Worm (Caenorhabditis elegans) whole organism, early embryonic: ENCODE measurements around the gene unc-82.

Source experiments
- B0310.2 ChIP-seq: sonication (generic microtip); optimal IDR thresholded peaks from 2 replicates; lab custom pipeline; 2016; ENCODE audit warnings: mild to moderate bottlenecking, missing genetic modification characterization, missing compliant biosample characterization
- F13C5.2 ChIP-seq: sonication (generic microtip); optimal IDR thresholded peaks from 2 replicates; lab custom pipeline; 2017; ENCODE audit warnings: mild to moderate bottlenecking, missing genetic modification characterization, inconsistent platforms, missing compliant biosample characterization
- aly-1 ChIP-seq: sonication (generic microtip); optimal IDR thresholded peaks from 2 replicates; lab custom pipeline; 2016; ENCODE audit warnings: missing genetic modification characterization, missing compliant biosample characterization
- ama-1 ChIP-seq: fragments of 150-350 bp; optimal IDR thresholded peaks from 2 replicates; lab custom pipeline; 2014
- ceh-13 ChIP-seq: fragments of 200-800 bp; sonication (Bioruptor generic); optimal IDR thresholded peaks from 2 replicates; lab custom pipeline; 2018; ENCODE audit warnings: mild to moderate bottlenecking, missing genetic modification characterization, missing compliant biosample characterization
- ceh-36 ChIP-seq: sonication (generic microtip); optimal IDR thresholded peaks from 2 replicates; lab custom pipeline; 2016; ENCODE audit warnings: missing genetic modification characterization, inconsistent platforms, missing compliant biosample characterization
- ets-7 ChIP-seq: sonication (generic microtip); optimal IDR thresholded peaks from 2 replicates; lab custom pipeline; 2016; ENCODE audit warnings: missing genotype, missing genetic modification characterization, missing compliant biosample characterization
- flt-1 ChIP-seq: fragments of 200-800 bp; sonication (Bioruptor generic); IDR thresholded peaks from 2 replicates; pipeline ENCODE4 v1.3.6; 2022; ENCODE audit warnings: missing genetic modification characterization, missing compliant biosample characterization
- hmbx-1 ChIP-seq: sonication (generic microtip); optimal IDR thresholded peaks from 2 replicates; lab custom pipeline; 2016; ENCODE audit warnings: mild to moderate bottlenecking, missing genetic modification characterization, missing compliant biosample characterization
- hmg-4 ChIP-seq: fragments of 200-800 bp; sonication (Bioruptor generic); optimal IDR thresholded peaks from 2 replicates; lab custom pipeline; 2018; ENCODE audit warnings: mild to moderate bottlenecking, missing genetic modification characterization, missing compliant biosample characterization
- hnd-1 ChIP-seq: sonication (generic microtip); optimal IDR thresholded peaks from 2 replicates; lab custom pipeline; 2016; ENCODE audit warnings: missing genetic modification characterization, missing compliant biosample characterization
- pes-1 ChIP-seq: fragments of 200-800 bp; sonication (Bioruptor generic); IDR thresholded peaks from 2 replicates; pipeline ENCODE4 v1.3.6; 2022; ENCODE audit warnings: missing genetic modification reagents, missing genetic modification characterization, missing compliant biosample characterization
- scrt-1 ChIP-seq: fragments of 200-800 bp; sonication (Bioruptor generic); IDR thresholded peaks from 2 replicates; pipeline ENCODE4 v1.3.6; 2022; ENCODE audit warnings: missing genetic modification characterization, missing compliant biosample characterization
- sea-1 ChIP-seq: fragments of 200-800 bp; sonication (Bioruptor generic); conservative IDR thresholded peaks from 2 replicates; pipeline ENCODE4 v1.3.6; 2022; ENCODE audit warnings: missing genetic modification characterization, missing compliant biosample characterization
- tbx-11 ChIP-seq: fragments of 200-800 bp; sonication (Bioruptor generic); IDR thresholded peaks from 2 replicates; pipeline ENCODE4 v1.3.6; 2022; ENCODE audit warnings: missing genetic modification characterization, missing compliant biosample characterization
- tbx-37 ChIP-seq: fragments of 200-800 bp; sonication (Bioruptor generic); conservative IDR thresholded peaks from 2 replicates; pipeline ENCODE4 v1.3.6; 2022; ENCODE audit warnings: missing genetic modification reagents, missing genetic modification characterization, missing compliant biosample characterization
- tra-4 ChIP-seq: sonication (generic microtip); optimal IDR thresholded peaks from 2 replicates; lab custom pipeline; 2017; ENCODE audit warnings: missing genetic modification characterization, missing compliant biosample characterization

The unc-82 gene

DNA sequence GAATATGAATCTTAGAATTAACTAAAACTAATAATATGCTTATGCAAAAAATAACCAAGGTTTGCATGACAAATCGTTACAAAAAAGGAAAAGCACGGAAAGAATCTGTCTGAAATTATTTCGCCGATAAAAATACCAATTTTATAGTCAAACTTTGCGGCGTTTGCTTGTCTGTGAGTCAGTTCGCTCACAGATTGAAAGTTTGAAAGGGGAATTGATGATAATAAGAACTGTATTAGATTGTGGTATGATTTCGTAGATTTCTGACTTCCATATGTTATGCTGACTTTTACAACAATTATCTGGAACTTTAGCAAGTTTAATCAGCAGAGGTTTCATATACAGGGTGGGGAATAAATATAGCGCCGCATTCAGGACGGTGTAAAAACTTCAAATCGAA, 35.9 kb downstream of the unc-82 start, which contains the start of gene F13B6.2:
F13B6.2 (minus strand) TSS at position 101 of the 400 bp plus-strand sequence.
- TF ChIP-seq hmbx-1 (tag; lab: Kevin White, UChicago) (no peak), flt-1 (no peak), tbx-11 (GFP tag; lab: Robert Waterston, UW) (no peak), pes-1 (GFP tag; lab: Robert Waterston, UW) (no peak), tra-4 (tag; lab: Kevin White, UChicago) (no peak), sea-1 (GFP tag; lab: Robert Waterston, UW) (no peak), scrt-1 (GFP tag; lab: Robert Waterston, UW) (no peak), tbx-37 (GFP tag; lab: Robert Waterston, UW) (no peak), aly-1 (tag; lab: Kevin White, UChicago) (no peak), F13C5.2 (tag; lab: Kevin White, UChicago) (no peak), B0310.2 (no peak), ama-1 (lab: Kevin White, UChicago) (no peak), ceh-13 (GFP tag; lab: Kevin White, UChicago) (no peak), hnd-1 (tag; lab: Kevin White, UChicago) (no peak), ceh-36 (tag; lab: Kevin White, UChicago) (no peak), hmg-4 (no peak), ets-7 (no peak)

DNA sequence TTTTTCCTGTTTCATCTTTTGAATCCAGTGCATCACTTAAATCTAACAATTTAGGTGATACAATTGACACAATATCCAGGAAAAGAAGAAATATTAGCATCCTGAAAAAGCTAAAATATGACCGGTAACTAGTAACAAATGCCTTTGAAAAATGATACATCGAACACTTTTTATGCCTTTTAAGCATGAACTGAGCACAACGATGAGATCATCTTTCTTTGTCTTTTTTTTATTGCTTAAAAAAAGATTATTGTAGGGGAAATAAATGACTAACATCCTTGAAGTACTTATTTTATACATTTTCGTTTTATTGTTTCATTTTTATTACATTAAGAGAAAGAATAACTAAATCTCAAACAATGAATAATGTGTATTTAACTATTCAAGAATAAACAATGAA, 41.6 kb downstream of the unc-82 start, which contains the start of gene F13B6.3:
F13B6.3 (minus strand) TSS at position 101 of the 400 bp plus-strand sequence.
- TF ChIP-seq flt-1 (no peak), ama-1 (lab: Kevin White, UChicago) (no peak)

- TF ChIP-seq ceh-13 (GFP tag; lab: Kevin White, UChicago) (no peak), ama-1 (lab: Kevin White, UChicago) (no peak), hmg-4 (no peak), ets-7 (no peak), aly-1 (tag; lab: Kevin White, UChicago) (no peak), flt-1 (no peak), B0310.2 (no peak), scrt-1 (GFP tag; lab: Robert Waterston, UW) (no peak), tbx-11 (GFP tag; lab: Robert Waterston, UW) (no peak), sea-1 (GFP tag; lab: Robert Waterston, UW) (no peak)
These were observed 42.9 kb downstream of the unc-82 start for ce11 chrIV:7467170-7467569.

- TF ChIP-seq aly-1 (tag; lab: Kevin White, UChicago) (no peak), flt-1 (no peak), hmg-4 (no peak), ets-7 (no peak), hnd-1 (tag; lab: Kevin White, UChicago) (no peak), tra-4 (tag; lab: Kevin White, UChicago) (no peak)
These were observed 44.3 kb downstream of the unc-82 start for ce11 chrIV:7468638-7469037.

- TF ChIP-seq B0310.2 (no peak), hnd-1 (tag; lab: Kevin White, UChicago) (no peak), flt-1 (no peak), ceh-13 (GFP tag; lab: Kevin White, UChicago) (no peak), hmg-4 (no peak), tbx-11 (GFP tag; lab: Robert Waterston, UW) (no peak), tbx-37 (GFP tag; lab: Robert Waterston, UW) (no peak), ama-1 (lab: Kevin White, UChicago) (no peak), hmbx-1 (tag; lab: Kevin White, UChicago) (no peak)
These were observed 45.6 kb downstream of the unc-82 start, which contains the start of gene F55G1.7 for ce11 chrIV:7469782-7470413. Gene F55G1.7 (minus strand): TSS chrIV:7469832.

ce11 chrIV:7473159-7473649, 48.9 kb downstream of the unc-82 start, which contains the start of the genes plk-3 and F55G1.6:
Gene plk-3 (minus strand): TSS chrIV:7473209.
Gene F55G1.6 (plus strand): TSS chrIV:7473517.
- TF ChIP-seq tbx-37 (GFP tag; lab: Robert Waterston, UW) (no peak), ceh-36 (tag; lab: Kevin White, UChicago) (no peak), F13C5.2 (tag; lab: Kevin White, UChicago) (no peak), flt-1 (no peak), tra-4 (tag; lab: Kevin White, UChicago) (no peak), sea-1 (GFP tag; lab: Robert Waterston, UW) (no peak), hmg-4 (no peak), hmbx-1 (tag; lab: Kevin White, UChicago) (no peak), ama-1 (lab: Kevin White, UChicago) (no peak), tbx-11 (GFP tag; lab: Robert Waterston, UW) (no peak), hnd-1 (tag; lab: Kevin White, UChicago) (no peak), scrt-1 (GFP tag; lab: Robert Waterston, UW) (no peak), B0310.2 (no peak), ets-7 (no peak)

DNA sequence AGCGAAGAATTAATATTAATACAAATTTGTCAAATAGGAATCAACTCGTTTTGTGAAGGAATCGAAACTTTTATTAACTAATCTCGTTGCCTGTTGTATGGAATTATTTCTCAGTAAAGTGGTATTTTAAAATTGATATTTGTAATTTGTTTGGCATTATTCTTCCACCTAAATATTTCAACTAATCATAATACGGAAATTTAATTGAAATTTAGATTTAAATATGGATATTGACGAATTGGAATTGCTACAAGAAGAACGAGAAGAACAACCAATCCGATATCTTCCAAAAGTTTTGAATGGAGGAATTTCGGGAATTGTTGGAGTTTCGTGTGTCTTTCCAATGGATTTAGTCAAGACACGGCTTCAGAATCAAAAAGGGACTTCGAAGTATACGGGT, 50.5 kb downstream of the unc-82 start, which contains the start of gene slc-25A18.2:
slc-25A18.2 (plus strand) TSS at position 216 of the 400 bp plus-strand sequence.
- TF ChIP-seq B0310.2, result no peak
- no peak for TF ChIP-seq F13C5.2 (tag; lab: Kevin White, UChicago)
- TF ChIP-seq ama-1 (lab: Kevin White, UChicago), result no peak
- no peak for TF ChIP-seq tra-4 (tag; lab: Kevin White, UChicago)
- TF ChIP-seq hmg-4, result no peak
- no peak for TF ChIP-seq ceh-36 (tag; lab: Kevin White, UChicago)
- TF ChIP-seq tbx-11 (GFP tag; lab: Robert Waterston, UW), result no peak
- TF ChIP-seq ets-7, result no peak
- no peak for TF ChIP-seq aly-1 (tag; lab: Kevin White, UChicago)
- TF ChIP-seq sea-1 (GFP tag; lab: Robert Waterston, UW), result no peak
- TF ChIP-seq hnd-1 (tag; lab: Kevin White, UChicago), result no peak
- TF ChIP-seq pes-1 (GFP tag; lab: Robert Waterston, UW), result no peak
- no peak for TF ChIP-seq hmbx-1 (tag; lab: Kevin White, UChicago)
- no peak for TF ChIP-seq flt-1
- no peak for TF ChIP-seq ceh-13 (GFP tag; lab: Kevin White, UChicago)
- no peak for TF ChIP-seq scrt-1 (GFP tag; lab: Robert Waterston, UW)
- TF ChIP-seq tbx-37 (GFP tag; lab: Robert Waterston, UW), result no peak
